Worm (Caenorhabditis elegans): ENCODE data around the gene fbxa-36.

ce11 chrIII:1303414-1303813 is 10.4 kb upstream of the fbxa-36 start, which contains the start of gene fbxa-75:
- no peak for TF ChIP-seq nhr-237 (tag; optimal IDR thresholded peaks at IDR 0.05)
- TF ChIP-seq pqm-1 (tag; optimal IDR thresholded peaks at IDR 0.05): no peak
- TF ChIP-seq hlh-4 (tag; optimal IDR thresholded peaks at IDR 0.05): no peak
- TF ChIP-seq mdl-1 (tag; optimal IDR thresholded peaks at IDR 0.05): no peak
- no peak for TF ChIP-seq egl-27 (tag; optimal IDR thresholded peaks at IDR 0.05)

Measured in whole organism, L1 larva.